Fruit fly (Drosophila melanogaster): ENCODE measurements around the gene jigr1.

jigr1 gene

DNA sequence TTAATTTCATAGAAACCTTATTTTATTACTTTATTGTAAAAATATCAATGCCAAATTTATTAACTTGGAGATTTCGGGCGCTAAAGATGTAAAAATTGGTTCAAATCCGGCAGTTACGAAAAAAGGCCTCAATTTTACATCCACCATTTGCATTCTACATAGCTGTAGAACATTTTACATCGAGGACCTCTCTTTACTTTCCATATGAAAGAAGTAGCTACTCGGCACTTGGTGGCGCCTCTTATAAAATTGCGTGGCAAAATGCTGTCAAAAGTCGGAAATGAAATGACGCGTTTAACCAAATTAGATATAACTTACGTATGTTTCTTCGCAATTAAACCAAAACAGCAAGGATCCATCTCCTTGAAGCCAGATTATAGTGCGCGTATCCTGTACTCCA is 46.1 kb upstream of the jigr1 start (continued):
- TF ChIP-seq run (tag; optimal IDR thresholded peaks at IDR 0.05) (no peak), CG15514 (GFP tag; optimal IDR thresholded peaks at IDR 0.05) (peak; percentile 14), Antp (GFP tag; optimal IDR thresholded peaks at IDR 0.05) (peak; percentile 6), CG7745 (tag; optimal IDR thresholded peaks at IDR 0.05) (no peak), CG14710 (tag; optimal IDR thresholded peaks at IDR 0.05) (peak; percentile 24), CG5245 (GFP tag; optimal IDR thresholded peaks at IDR 0.05) (no peak), CG17186 (GFP tag; optimal IDR thresholded peaks at IDR 0.05) (no peak), CG2712 (tag; optimal IDR thresholded peaks at IDR 0.05) (peak; percentile 33), CG32772 (GFP tag; IDR thresholded peaks at IDR 0.05) (no peak), CG16813 (GFP tag; IDR thresholded peaks at IDR 0.05; ENCODE audit: partially characterized antibody) (peak; percentile 40; the same call in 1 of the 3 replicates), Trl (optimal IDR thresholded peaks at IDR 0.05) (no peak), Trl (GFP tag; optimal IDR thresholded peaks at IDR 0.05) (peak; percentile 28), ftz-f1 (GFP tag; optimal IDR thresholded peaks at IDR 0.05) (no peak), CG6791 (GFP tag; IDR thresholded peaks at IDR 0.05; ENCODE audit: partially characterized antibody) (no peak), ase (GFP tag; IDR thresholded peaks at IDR 0.05) (no peak), Bgb (GFP tag; IDR thresholded peaks at IDR 0.05; ENCODE audit: partially characterized antibody) (peak; percentile 33; the same call in 1 of the 2 replicates), phol (tag; optimal IDR thresholded peaks at IDR 0.05) (peak; percentile 71), CG4404 (GFP tag; IDR thresholded peaks at IDR 0.05) (no peak), klu (GFP tag; IDR thresholded peaks at IDR 0.05) (no peak), CG9727 (GFP tag; optimal IDR thresholded peaks at IDR 0.05) (no peak), slbo (GFP tag; IDR thresholded peaks at IDR 0.05) (no peak), CG10979 (tag; optimal IDR thresholded peaks at IDR 0.05) (peak; percentile 7), CTCF (GFP tag; optimal IDR thresholded peaks at IDR 0.05) (peak; percentile 91)

DNA sequence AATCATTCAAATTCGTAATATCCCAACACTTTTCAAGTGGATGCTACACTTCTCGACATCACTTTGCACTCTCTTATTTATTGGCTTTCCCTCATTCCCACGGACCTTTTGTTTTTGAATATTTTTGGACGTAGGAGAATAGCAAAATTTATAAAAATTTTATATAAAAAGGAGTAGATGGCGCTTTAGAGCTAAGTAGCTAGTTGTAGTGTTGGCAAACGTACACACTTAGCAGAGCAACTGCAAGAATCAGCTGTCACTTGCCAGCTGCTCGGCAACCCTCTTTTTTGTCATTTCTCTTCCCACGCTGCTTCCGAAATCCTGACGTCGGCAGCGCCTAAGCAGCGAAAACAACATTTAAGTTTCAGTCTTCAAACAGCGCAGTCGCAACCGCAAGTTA is 43.5 kb upstream of the jigr1 start:
- TF ChIP-seq CG17829 (tag; optimal IDR thresholded peaks at IDR 0.05) (peak; percentile 4), psq (GFP tag; optimal IDR thresholded peaks at IDR 0.05) (peak; percentile 88), CG8924 (tag; optimal IDR thresholded peaks at IDR 0.05) (peak; percentile 38), CG4360 (GFP tag; IDR thresholded peaks at IDR 0.05) (peak; percentile 11; the same call in 1 of the 2 replicates), CoRest (tag; optimal IDR thresholded peaks at IDR 0.05) (no peak), CG30020 (tag; optimal IDR thresholded peaks at IDR 0.05) (peak; percentile 2), CG8290 (GFP tag; optimal IDR thresholded peaks at IDR 0.05) (peak; percentile 96), CG8290 (tag; optimal IDR thresholded peaks at IDR 0.05) (peak in 1 of 2 experiments; percentile 77), ewg (GFP tag; optimal IDR thresholded peaks at IDR 0.05) (peak; percentile 16), ci (GFP tag; IDR thresholded peaks at IDR 0.05) (no peak), CG32767 (GFP tag; IDR thresholded peaks at IDR 0.05) (no peak), CG2116 (GFP tag; optimal IDR thresholded peaks at IDR 0.05) (peak; percentile 23), CG9797 (GFP tag; optimal IDR thresholded peaks at IDR 0.05) (peak; percentile 15), trem (tag; optimal IDR thresholded peaks at IDR 0.05) (peak; percentile 57), stwl (tag; optimal IDR thresholded peaks at IDR 0.05) (peak; percentile 94), tio (GFP tag; optimal IDR thresholded peaks at IDR 0.05) (no peak), tgo (GFP tag; IDR thresholded peaks at IDR 0.05) (no peak), tll (GFP tag; optimal IDR thresholded peaks at IDR 0.05) (peak in 1 of 2 experiments; percentile 14), Med (GFP tag) (peak; percentile 31), dmrt11E (tag; optimal IDR thresholded peaks at IDR 0.05) (peak; percentile 14), CG2712 (tag; optimal IDR thresholded peaks at IDR 0.05) (peak; percentile 23), sens (GFP tag) (peak; percentile 63), Opbp (GFP tag; IDR thresholded peaks at IDR 0.05; ENCODE audit: partially characterized antibody) (peak; percentile 45; the same call in 1 of the 3 replicates), bcd (GFP tag; optimal IDR thresholded peaks at IDR 0.05) (no peak), CG9727 (GFP tag; optimal IDR thresholded peaks at IDR 0.05) (peak; percentile 6), slou (GFP tag; optimal IDR thresholded peaks at IDR 0.05) (no peak), pros (GFP tag; optimal IDR thresholded peaks at IDR 0.05) (peak; percentile 28), phol (tag; optimal IDR thresholded peaks at IDR 0.05) (peak; percentile 15), Dp (GFP tag; optimal IDR thresholded peaks at IDR 0.05) (no peak), Sry-β (GFP tag; optimal IDR thresholded peaks at IDR 0.05) (peak; percentile 47), CG34224 (GFP tag; IDR thresholded peaks at IDR 0.05; ENCODE audit: partially characterized antibody) (no peak), CTCF (GFP tag; optimal IDR thresholded peaks at IDR 0.05) (peak; percentile 91)
